Worm (Caenorhabditis elegans): ENCODE results near the gene C06C3.3.

DNA sequence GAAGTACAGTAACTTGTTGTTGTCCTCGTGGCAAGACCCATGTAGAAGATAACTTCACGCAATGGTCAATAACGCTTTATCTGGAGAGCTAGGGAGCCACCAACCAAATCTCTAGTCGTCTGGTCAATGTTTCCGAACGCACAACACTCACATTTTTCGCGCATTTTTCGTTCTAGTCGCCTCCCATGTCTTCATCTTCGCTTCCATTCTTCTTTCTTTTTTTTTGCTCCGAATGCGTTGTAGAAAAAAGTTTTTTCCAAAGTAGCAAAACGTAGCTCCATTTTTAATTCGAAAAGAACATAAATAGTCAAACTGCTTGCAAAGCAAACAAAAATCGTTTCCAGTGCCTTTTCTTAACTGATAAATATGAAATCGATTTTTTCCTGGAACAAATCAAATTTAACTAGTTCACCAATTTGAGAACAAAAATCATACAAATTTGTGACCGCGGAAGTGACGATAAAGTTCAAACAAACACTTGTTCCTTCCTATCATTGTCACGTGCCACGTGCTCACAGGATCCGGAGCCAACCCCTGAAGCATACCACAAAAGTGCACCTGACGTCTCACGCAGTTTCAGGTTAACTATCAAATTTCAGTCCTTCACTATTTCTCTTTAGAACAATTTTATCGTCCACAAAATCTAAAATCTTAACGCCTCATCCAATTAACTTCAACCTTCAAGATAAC lies 46.7 kb upstream of the C06C3.3 start:
- TF ChIP-seq lag-1 (GFP tag; IDR thresholded peaks at IDR 0.05), result no peak
- TF ChIP-seq madf-6 (GFP tag; IDR thresholded peaks at IDR 0.05), result no peak
- TF ChIP-seq sea-2 (GFP tag; IDR thresholded peaks at IDR 0.05), result no peak
- TF ChIP-seq attf-6 (GFP tag; IDR thresholded peaks at IDR 0.05), result no peak
- no peak for TF ChIP-seq sptf-2 (GFP tag; optimal IDR thresholded peaks at IDR 0.05)
- no peak for TF ChIP-seq die-1 (tag; optimal IDR thresholded peaks at IDR 0.05)
